Worm (Caenorhabditis elegans): ENCODE results near the gene Y61A9LA.7.
A peak's percentile ranks its signal among the peaks of the same experiment; 100 is the strongest.

Y61A9LA.7 gene

ce11 chrV:4518657-4519056 is 40.9 kb downstream of the Y61A9LA.7 start:
- TF ChIP-seq fkh-10 (GFP tag; optimal IDR thresholded peaks at IDR 0.05): no peak
- TF ChIP-seq nhr-25 (tag; optimal IDR thresholded peaks at IDR 0.05): no peak
- no peak for TF ChIP-seq unc-39 (tag; optimal IDR thresholded peaks at IDR 0.05)
- TF ChIP-seq daf-12 (tag; optimal IDR thresholded peaks at IDR 0.05): no peak
- no peak for TF ChIP-seq nhr-28 (tag; optimal IDR thresholded peaks at IDR 0.05)
- no peak for TF ChIP-seq elt-3 (tag; optimal IDR thresholded peaks at IDR 0.05)

ce11 chrV:4512733-4513132 is 46.9 kb downstream of the Y61A9LA.7 start, which contains the start of gene T28F12.1:
T28F12.1 (plus strand) TSS chrV:4513033.
- no peak for TF ChIP-seq fkh-2 (tag; optimal IDR thresholded peaks at IDR 0.05)
- TF ChIP-seq nhr-237 (tag; optimal IDR thresholded peaks at IDR 0.05): no peak
- TF ChIP-seq nhr-11 (tag; optimal IDR thresholded peaks at IDR 0.05): no peak
- TF ChIP-seq ceh-9 (tag; optimal IDR thresholded peaks at IDR 0.05): no peak
- no peak for TF ChIP-seq unc-62 (GFP tag; optimal IDR thresholded peaks at IDR 0.05)
- no peak for TF ChIP-seq nhr-43 (tag; optimal IDR thresholded peaks at IDR 0.05; ENCODE audit: poor library complexity, severe bottlenecking)
- TF ChIP-seq daf-12 (tag; optimal IDR thresholded peaks at IDR 0.05): no peak
- no peak for TF ChIP-seq lsy-12 (tag; optimal IDR thresholded peaks at IDR 0.05)
- TF ChIP-seq ztf-11 (tag; optimal IDR thresholded peaks at IDR 0.05): no peak
- TF ChIP-seq fos-1 (tag; optimal IDR thresholded peaks at IDR 0.05): no peak
- TF ChIP-seq snpc-4 (tag; optimal IDR thresholded peaks at IDR 0.05): no peak
- no peak for TF ChIP-seq elt-1 (tag; optimal IDR thresholded peaks at IDR 0.05)
- no peak for TF ChIP-seq aly-2 (tag; optimal IDR thresholded peaks at IDR 0.05)
- TF ChIP-seq pha-4 (tag; optimal IDR thresholded peaks at IDR 0.05): no peak
- no peak for TF ChIP-seq nhr-25 (tag; optimal IDR thresholded peaks at IDR 0.05)
- no peak for TF ChIP-seq nhr-23 (tag; optimal IDR thresholded peaks at IDR 0.05)
- TF ChIP-seq jun-1 (tag; optimal IDR thresholded peaks at IDR 0.05): no peak
- no peak for TF ChIP-seq lin-15B (tag; optimal IDR thresholded peaks at IDR 0.05)
- no peak for TF ChIP-seq nhr-76 (tag; optimal IDR thresholded peaks at IDR 0.05)

- TF ChIP-seq snpc-4 (tag; optimal IDR thresholded peaks at IDR 0.05): no peak
- TF ChIP-seq sea-2 (GFP tag; optimal IDR thresholded peaks at IDR 0.05): no peak
- no peak for TF ChIP-seq unc-62 (GFP tag; optimal IDR thresholded peaks at IDR 0.05)
- TF ChIP-seq ZK546.5 (tag; optimal IDR thresholded peaks at IDR 0.05): no peak
- no peak for TF ChIP-seq R02D3.7 (tag; optimal IDR thresholded peaks at IDR 0.05)
- no peak for TF ChIP-seq ztf-4 (tag; optimal IDR thresholded peaks at IDR 0.05)
- no peak for TF ChIP-seq ceh-16 (tag; optimal IDR thresholded peaks at IDR 0.05)
- no peak for TF ChIP-seq jun-1 (tag; optimal IDR thresholded peaks at IDR 0.05)
- no peak for TF ChIP-seq nhr-12 (tag; optimal IDR thresholded peaks at IDR 0.05)
- TF ChIP-seq elt-2 (tag; optimal IDR thresholded peaks at IDR 0.05): no peak
- no peak for TF ChIP-seq lin-15B (tag; optimal IDR thresholded peaks at IDR 0.05)
- TF ChIP-seq ztf-11 (tag; optimal IDR thresholded peaks at IDR 0.05): no peak
- no peak for TF ChIP-seq mml-1 (tag; optimal IDR thresholded peaks at IDR 0.05)
- TF ChIP-seq lsy-12 (tag; optimal IDR thresholded peaks at IDR 0.05): no peak
- no peak for TF ChIP-seq ceh-9 (tag; optimal IDR thresholded peaks at IDR 0.05)
- no peak for TF ChIP-seq egl-27 (tag; optimal IDR thresholded peaks at IDR 0.05)
- TF ChIP-seq elt-1 (tag; optimal IDR thresholded peaks at IDR 0.05): no peak
- no peak for TF ChIP-seq elt-3 (tag; optimal IDR thresholded peaks at IDR 0.05)
- no peak for TF ChIP-seq pqm-1 (tag; optimal IDR thresholded peaks at IDR 0.05)
- no peak for TF ChIP-seq lin-39 (tag; optimal IDR thresholded peaks at IDR 0.05)
Measured at ce11 chrV:4510351-4510750, 49.2 kb downstream of the Y61A9LA.7 start.

ce11 chrV:4509319-4509937 is 50.2 kb downstream of the Y61A9LA.7 start:
- peak; percentile 13 for TF ChIP-seq nhr-25 (tag; optimal IDR thresholded peaks at IDR 0.05)
- TF ChIP-seq unc-62 (GFP tag; optimal IDR thresholded peaks at IDR 0.05): peak; percentile 67
- no peak for TF ChIP-seq nhr-77 (tag; optimal IDR thresholded peaks at IDR 0.05)
- TF ChIP-seq egl-5 (tag; optimal IDR thresholded peaks at IDR 0.05): peak; percentile 76
- TF ChIP-seq elt-1 (tag; optimal IDR thresholded peaks at IDR 0.05): peak; percentile 41

All from whole organism, L3 larva.